Worm (Caenorhabditis elegans): ENCODE data around the gene C08E8.10.

- TF ChIP-seq nhr-25 (tag; optimal IDR thresholded peaks at IDR 0.05) (no peak), ZK546.5 (tag; optimal IDR thresholded peaks at IDR 0.05) (no peak)
Observed at ce11 chrV:18290642-18291041, 49.1 kb downstream of the C08E8.10 start, which contains the start of gene Y51A2A.4.

Data from whole organism, L2 larva.